Fruit fly (Drosophila melanogaster) whole organism, embryonic: ENCODE data around the gene CG14227.

Experiments
- Adf1 ChIP-seq: fragments of 200-800 bp; sonication (Bioruptor generic); IDR thresholded peaks from 2 replicates; pipeline ENCODE4 v1.3.6; 2022; ENCODE audit warnings: missing biosample characterization, missing genetic modification characterization
- CG10274 ChIP-seq: fragments of 200-800 bp; sonication (Bioruptor generic); optimal IDR thresholded peaks from 3 replicates; lab custom pipeline; 2017; ENCODE audit warnings: missing biosample characterization, mild to moderate bottlenecking, missing genetic modification characterization
- CG10462 ChIP-seq: fragments of 200-800 bp; sonication (Bioruptor generic); optimal IDR thresholded peaks from 2 replicates; lab custom pipeline; 2016; ENCODE audit warnings: missing biosample characterization, missing genetic modification characterization
- CG11085 ChIP-seq: fragments of 200-800 bp; sonication (Bioruptor generic); IDR thresholded peaks from 2 replicates; pipeline ENCODE4 v1.3.6; 2022; ENCODE audit warnings: missing biosample characterization, missing genetic modification characterization
- CG11504 ChIP-seq: fragments of 200-800 bp; sonication (Bioruptor generic); optimal IDR thresholded peaks from 3 replicates; lab custom pipeline; 2019; ENCODE audit warnings: missing biosample characterization, mild to moderate bottlenecking, missing genetic modification characterization, moderate library complexity
- CG12236 ChIP-seq: fragments of 200-800 bp; sonication (Bioruptor generic); optimal IDR thresholded peaks from 2 replicates; lab custom pipeline; 2016; ENCODE audit warnings: missing biosample characterization, missing genetic modification characterization
- CG13296 ChIP-seq: fragments of 200-800 bp; sonication (Bioruptor generic); optimal IDR thresholded peaks from 3 replicates; lab custom pipeline; 2018; ENCODE audit warnings: missing biosample characterization, mild to moderate bottlenecking, missing genetic modification characterization
- CG14014 ChIP-seq: fragments of 200-800 bp; sonication (Bioruptor generic); IDR thresholded peaks from 2 replicates; pipeline ENCODE4 v1.3.6; 2022; ENCODE audit warnings: missing biosample characterization, missing genetic modification characterization
- CG15696 ChIP-seq: fragments of 200-800 bp; sonication (Bioruptor generic); optimal IDR thresholded peaks from 2 replicates; lab custom pipeline; 2019; ENCODE audit warnings: missing biosample characterization, mild to moderate bottlenecking, missing genetic modification characterization, moderate library complexity
- CG4282 ChIP-seq: fragments of 200-800 bp; sonication (Bioruptor generic); optimal IDR thresholded peaks from 2 replicates; lab custom pipeline; 2016; ENCODE audit warnings: missing biosample characterization, missing genetic modification characterization
- CG4404 ChIP-seq: fragments of 200-800 bp; sonication (Bioruptor generic); IDR thresholded peaks from 2 replicates; pipeline ENCODE4 v1.3.6; 2022; ENCODE audit warnings: missing biosample characterization, missing genetic modification characterization
- CG4730 ChIP-seq: fragments of 200-800 bp; sonication (Bioruptor generic); IDR thresholded peaks from 2 replicates; pipeline ENCODE4 v1.3.6; 2022; ENCODE audit warnings: missing biosample characterization, missing genetic modification characterization
- CG6254 ChIP-seq: fragments of 200-800 bp; sonication (Bioruptor generic); optimal IDR thresholded peaks from 3 replicates; lab custom pipeline; 2017; ENCODE audit warnings: mild to moderate bottlenecking, missing biosample characterization, missing genetic modification reagents, missing genetic modification characterization
- CG7987 ChIP-seq: fragments of 200-800 bp; sonication (Bioruptor generic); optimal IDR thresholded peaks from 2 replicates; lab custom pipeline; 2018; ENCODE audit warnings: missing biosample characterization, mild to moderate bottlenecking, missing genetic modification characterization, moderate library complexity
- CrebB ChIP-seq: fragments of 200-800 bp; sonication (Bioruptor generic); optimal IDR thresholded peaks from 3 replicates; lab custom pipeline; 2018; ENCODE audit warnings: missing biosample characterization, mild to moderate bottlenecking, missing genetic modification characterization
- Elba2 ChIP-seq: fragments of 200-800 bp; sonication (Bioruptor generic); optimal IDR thresholded peaks from 3 replicates; lab custom pipeline; 2016; ENCODE audit warnings: missing biosample characterization, missing genetic modification characterization
- HLH3B ChIP-seq: fragments of 200-800 bp; sonication (Bioruptor generic); IDR thresholded peaks from 2 replicates; pipeline ENCODE4 v1.3.6; 2022; ENCODE audit warnings: missing biosample characterization, missing genetic modification characterization
- HLHmδ ChIP-seq: fragments of 200-800 bp; sonication (Bioruptor generic); optimal IDR thresholded peaks from 2 replicates; lab custom pipeline; 2018; ENCODE audit warnings: missing biosample characterization, mild to moderate bottlenecking, missing genetic modification characterization, moderate library complexity
- Mrtf ChIP-seq: fragments of 200-800 bp; sonication (Bioruptor generic); IDR thresholded peaks from 3 replicates; pipeline ENCODE4 v1.3.6; 2022; ENCODE audit warnings: missing biosample characterization, missing genetic modification characterization
- Nf-YC ChIP-seq: fragments of 200-800 bp; optimal IDR thresholded peaks from 3 replicates; lab custom pipeline; 2019; ENCODE audit warnings: missing biosample characterization, mild to moderate bottlenecking, missing genetic modification characterization, moderate library complexity
- Pdp1 ChIP-seq, 2 experiments: fragments of 200-800 bp; sonication (Bioruptor generic); optimal IDR thresholded peaks; 3 replicates each; lab custom pipeline; 2016; ENCODE audit warnings: missing biosample characterization in 2 of 2, missing genetic modification characterization in 2 of 2, mild to moderate bottlenecking in 1 of 2, moderate library complexity in 1 of 2
- Six4 ChIP-seq: fragments of 200-800 bp; sonication (Bioruptor generic); optimal IDR thresholded peaks from 2 replicates; lab custom pipeline; 2016; ENCODE audit warnings: missing biosample characterization, missing genetic modification characterization
- Tbp ChIP-seq: fragments of >200 bp; optimal IDR thresholded peaks from 2 replicates; lab custom pipeline; 2018; ENCODE audit warnings: missing biosample characterization, missing genetic modification characterization
- amos ChIP-seq: fragments of 200-800 bp; sonication (Bioruptor generic); IDR thresholded peaks from 2 replicates; pipeline ENCODE4 v1.3.6; 2022; ENCODE audit warnings: missing biosample characterization, missing genetic modification characterization; ENCODE audit not compliant: partially characterized antibody
- bab2 ChIP-seq: fragments of 200-800 bp; sonication (Bioruptor generic); optimal IDR thresholded peaks from 2 replicates; lab custom pipeline; 2016; ENCODE audit warnings: missing biosample characterization, missing genetic modification characterization
- cg ChIP-seq: fragments of 200-800 bp; sonication (Bioruptor generic); optimal IDR thresholded peaks from 3 replicates; lab custom pipeline; 2019; ENCODE audit warnings: missing biosample characterization, mild to moderate bottlenecking, missing genetic modification characterization, moderate library complexity
- chn ChIP-seq: fragments of 200-800 bp; sonication (Bioruptor generic); optimal IDR thresholded peaks from 2 replicates; lab custom pipeline; 2016; ENCODE audit warnings: missing biosample characterization, missing genetic modification characterization
- ci ChIP-seq: fragments of 200-800 bp; sonication (Bioruptor generic); IDR thresholded peaks from 3 replicates; pipeline ENCODE4 v1.3.6; 2022; ENCODE audit warnings: missing biosample characterization, missing genetic modification characterization
- dati ChIP-seq: fragments of 200-800 bp; sonication (Bioruptor generic); IDR thresholded peaks from 2 replicates; pipeline ENCODE4 v1.3.6; 2022; ENCODE audit warnings: missing biosample characterization, missing genetic modification characterization
- dm ChIP-seq: fragments of 200-800 bp; sonication (Bioruptor generic); optimal IDR thresholded peaks from 3 replicates; lab custom pipeline; 2016; ENCODE audit warnings: missing biosample characterization, missing genetic modification characterization
- dmrt99B ChIP-seq: fragments of 200-800 bp; sonication (Bioruptor generic); optimal IDR thresholded peaks from 2 replicates; lab custom pipeline; 2018; ENCODE audit warnings: missing biosample characterization, mild to moderate bottlenecking, missing genetic modification characterization, moderate library complexity
- fd96Cb ChIP-seq: fragments of 200-800 bp; sonication (Bioruptor generic); optimal IDR thresholded peaks from 2 replicates; lab custom pipeline; 2018; ENCODE audit warnings: missing biosample characterization, mild to moderate bottlenecking, missing genetic modification characterization, moderate library complexity
- fru ChIP-seq: fragments of >200 bp; optimal IDR thresholded peaks from 2 replicates; lab custom pipeline; 2017
- gcm ChIP-seq: fragments of 200-800 bp; sonication (Bioruptor generic); optimal IDR thresholded peaks from 2 replicates; lab custom pipeline; 2019; ENCODE audit warnings: missing biosample characterization, mild to moderate bottlenecking, missing genetic modification characterization, moderate library complexity
- gfzf ChIP-seq: fragments of 200-800 bp; sonication (Bioruptor generic); optimal IDR thresholded peaks from 2 replicates; lab custom pipeline; 2016; ENCODE audit warnings: missing biosample characterization, mild to moderate bottlenecking, missing genetic modification characterization, moderate library complexity
- insv ChIP-seq, 2 experiments: fragments of 200-800 bp; sonication (Bioruptor generic); optimal IDR thresholded peaks; 3 replicates each; lab custom pipeline; 2016 to 2018; ENCODE audit warnings: missing biosample characterization in 2 of 2, missing genetic modification characterization in 2 of 2
- jigr1 ChIP-seq: fragments of 200-800 bp; sonication (Bioruptor generic); IDR thresholded peaks from 3 replicates; pipeline ENCODE4 v1.3.6; 2022; ENCODE audit warnings: missing biosample characterization, missing genetic modification characterization
- jumu ChIP-seq: fragments of 200-800 bp; sonication (Bioruptor generic); optimal IDR thresholded peaks from 3 replicates; lab custom pipeline; 2016; ENCODE audit warnings: missing biosample characterization, missing genetic modification characterization
- lmd ChIP-seq: fragments of 200-800 bp; sonication (Bioruptor generic); IDR thresholded peaks from 2 replicates; pipeline ENCODE4 v1.3.6; 2022; ENCODE audit warnings: missing biosample characterization, missing genetic modification characterization
- nerfin-2 ChIP-seq: fragments of 200-800 bp; sonication (Bioruptor generic); IDR thresholded peaks from 2 replicates; pipeline ENCODE4 v1.3.6; 2022; ENCODE audit warnings: missing biosample characterization, missing genetic modification characterization; ENCODE audit not compliant: partially characterized antibody
- pfk ChIP-seq: fragments of 200-800 bp; sonication (Bioruptor generic); optimal IDR thresholded peaks from 2 replicates; lab custom pipeline; 2018; ENCODE audit warnings: missing biosample characterization, mild to moderate bottlenecking, missing genetic modification characterization, moderate library complexity
- pzg ChIP-seq: fragments of 200-800 bp; sonication (Bioruptor generic); optimal IDR thresholded peaks from 3 replicates; lab custom pipeline; 2018; ENCODE audit warnings: missing biosample characterization, mild to moderate bottlenecking, missing genetic modification characterization, moderate library complexity
- ro ChIP-seq: fragments of 200-800 bp; sonication (Bioruptor generic); IDR thresholded peaks from 2 replicates; pipeline ENCODE4 v1.3.6; 2022; ENCODE audit warnings: missing biosample characterization, missing genetic modification characterization
- sc ChIP-seq, 3 experiments: fragments of >200 bp in 2 of 3; fragments of 200-800 bp in 1 of 3; sonication (Bioruptor generic) in 1 of 3; optimal IDR thresholded peaks; 2 replicates in 2 of 3; 3 replicates in 1 of 3; lab custom pipeline; 2017; ENCODE audit warnings: mild to moderate bottlenecking in 1 of 3, missing biosample characterization in 1 of 3, missing genetic modification characterization in 1 of 3, missing genetic modification reagents in 1 of 3
- sisA ChIP-seq: fragments of 200-800 bp; sonication (Bioruptor generic); IDR thresholded peaks from 2 replicates; pipeline ENCODE4 v1.3.6; 2022; ENCODE audit warnings: missing biosample characterization, missing genetic modification characterization
- stwl ChIP-seq: fragments of 200-800 bp; sonication (Bioruptor generic); optimal IDR thresholded peaks from 3 replicates; lab custom pipeline; 2018; ENCODE audit warnings: missing biosample characterization, mild to moderate bottlenecking, missing genetic modification characterization, moderate library complexity
- sug ChIP-seq: fragments of 200-800 bp; optimal IDR thresholded peaks from 2 replicates; lab custom pipeline; 2019; ENCODE audit warnings: missing biosample characterization, mild to moderate bottlenecking, missing genetic modification characterization, moderate library complexity
- tgo ChIP-seq: fragments of 200-800 bp; sonication (Bioruptor generic); IDR thresholded peaks from 3 replicates; pipeline ENCODE4 v1.3.6; 2022; ENCODE audit warnings: missing biosample characterization, missing genetic modification characterization
- tio ChIP-seq: fragments of 200-800 bp; sonication (Bioruptor generic); optimal IDR thresholded peaks from 2 replicates; lab custom pipeline; 2017; ENCODE audit warnings: missing biosample characterization, missing genetic modification characterization, inconsistent platforms
- toy ChIP-seq: fragments of 200-800 bp; sonication (Bioruptor generic); IDR thresholded peaks from 2 replicates; pipeline ENCODE4 v1.3.6; 2022; ENCODE audit warnings: missing biosample characterization, missing genetic modification characterization
- vvl ChIP-seq: fragments of 200-800 bp; sonication (Bioruptor generic); IDR thresholded peaks from 2 replicates; pipeline ENCODE4 v1.3.6; 2022; ENCODE audit warnings: missing biosample characterization, missing genetic modification characterization

The CG14227 gene

dm6 chrX:19697255-19697877 lies 8.6 kb upstream of the CG14227 start (continued):
- TF ChIP-seq CG11504 (tag; lab: Kevin White, UChicago) = no peak
- no peak for TF ChIP-seq CG4282 (GFP tag; lab: Kevin White, UChicago)
- peak; percentile 44 for TF ChIP-seq CG15696 (tag; lab: Kevin White, UChicago)
- TF ChIP-seq CG12236 (GFP tag; lab: Kevin White, UChicago) = no peak
- no peak for TF ChIP-seq pzg (GFP tag; lab: Kevin White, UChicago)
- TF ChIP-seq CrebB = no peak
- TF ChIP-seq jigr1 (GFP tag; lab: Robert Waterston, UW) = no peak
- TF ChIP-seq sug = peak; percentile 45
- no peak for TF ChIP-seq tgo (GFP tag; lab: Robert Waterston, UW)
- no peak for TF ChIP-seq gcm (GFP tag; lab: Kevin White, UChicago)
- TF ChIP-seq dmrt99B (tag; lab: Kevin White, UChicago) = no peak
- no peak for TF ChIP-seq sc (optimal IDR thresholded peaks at IDR 0.05; lab: Kevin White, UChicago)
- no peak for TF ChIP-seq sc (GFP tag; optimal IDR thresholded peaks at IDR 0.05; lab: Kevin White, UChicago)
- TF ChIP-seq Nf-YC (tag; lab: Kevin White, UChicago) = peak; percentile 93
- TF ChIP-seq Adf1 (GFP tag; lab: Robert Waterston, UW) = no peak
- no peak for TF ChIP-seq CG13296
- peak; percentile 24 for TF ChIP-seq jumu (GFP tag; lab: Kevin White, UChicago)
- no peak for TF ChIP-seq sisA
- TF ChIP-seq gfzf = no peak
- TF ChIP-seq CG14014 (GFP tag; lab: Robert Waterston, UW) = no peak
- TF ChIP-seq Mrtf = no peak
- no peak for TF ChIP-seq CG4730 (GFP tag; lab: Robert Waterston, UW)
- TF ChIP-seq chn (GFP tag; lab: Kevin White, UChicago) = no peak
- no peak for TF ChIP-seq CG10274 (GFP tag; lab: Kevin White, UChicago)
- TF ChIP-seq toy (GFP tag; lab: Robert Waterston, UW) = no peak
- TF ChIP-seq pfk (GFP tag; lab: Kevin White, UChicago) = no peak
- TF ChIP-seq CG6254 = no peak
- no peak for TF ChIP-seq vvl (GFP tag; lab: Robert Waterston, UW)
- peak; percentile 65 to 93 for TF ChIP-seq insv (GFP tag; optimal IDR thresholded peaks at IDR 0.05; lab: Kevin White, UChicago)
- no peak for TF ChIP-seq dati (GFP tag; lab: Robert Waterston, UW)
- peak; percentile 23 for TF ChIP-seq fru (lab: Kevin White, UChicago)
- TF ChIP-seq Six4 (GFP tag; lab: Kevin White, UChicago) = no peak
- peak; percentile 98 for TF ChIP-seq cg (GFP tag; lab: Kevin White, UChicago)
- no peak for TF ChIP-seq tio (GFP tag; lab: Kevin White, UChicago)
- no peak for TF ChIP-seq dm
- TF ChIP-seq Tbp = no peak
- no peak for TF ChIP-seq fd96Cb (tag; lab: Kevin White, UChicago)
- no peak for TF ChIP-seq lmd (GFP tag; lab: Robert Waterston, UW)
- TF ChIP-seq CG11085 (GFP tag; lab: Robert Waterston, UW) = no peak
- no peak for TF ChIP-seq stwl (tag; lab: Kevin White, UChicago)
- peak; percentile 39 for TF ChIP-seq HLHmδ (GFP tag; lab: Kevin White, UChicago)
- no peak for TF ChIP-seq amos (GFP tag; lab: Robert Waterston, UW)
- no peak for TF ChIP-seq nerfin-2 (GFP tag; lab: Robert Waterston, UW)
- no peak for TF ChIP-seq CG7987
- no peak for TF ChIP-seq CG4404 (GFP tag; lab: Robert Waterston, UW)
- TF ChIP-seq HLH3B = peak; percentile 26; the same call in 1 of the 2 replicates
- TF ChIP-seq CG10462 (GFP tag; lab: Kevin White, UChicago) = no peak
- TF ChIP-seq Elba2 = peak; percentile 76
- TF ChIP-seq ro (GFP tag; lab: Robert Waterston, UW) = no peak
- TF ChIP-seq ci (GFP tag; lab: Robert Waterston, UW) = peak; percentile 56; the same call in 1 of the 3 replicates
- no peak for TF ChIP-seq bab2 (GFP tag; lab: Kevin White, UChicago)
- TF ChIP-seq Pdp1 (GFP tag; optimal IDR thresholded peaks at IDR 0.05; lab: Kevin White, UChicago) = peak in 1 of 2 experiments; percentile 6
